Fruit fly (Drosophila melanogaster): ENCODE measurements around the gene CG15892.

The CG15892 gene

dm6 chrX:6330369-6330949, 36.3 kb upstream of the CG15892 start, which contains the start of gene CG42240 (continued):
- TF ChIP-seq crol (GFP tag; IDR thresholded peaks at IDR 0.05): no peak
- peak; percentile 57 for TF ChIP-seq abd-A (tag; optimal IDR thresholded peaks at IDR 0.05)
- peak; percentile 76 for TF ChIP-seq E2f1 (GFP tag; IDR thresholded peaks at IDR 0.05)
- TF ChIP-seq CG7745 (tag; optimal IDR thresholded peaks at IDR 0.05): no peak
- peak; percentile 79 for TF ChIP-seq jing (GFP tag; optimal IDR thresholded peaks at IDR 0.05)
- TF ChIP-seq Doc2 (GFP tag; IDR thresholded peaks at IDR 0.05): no peak
- peak; percentile 83 for TF ChIP-seq salm (tag; optimal IDR thresholded peaks at IDR 0.05)
- peak; percentile 74 for TF ChIP-seq CG12236 (GFP tag; optimal IDR thresholded peaks at IDR 0.05)
- peak; percentile 77 for TF ChIP-seq Lhr (GFP tag; optimal IDR thresholded peaks at IDR 0.05)
- no peak for TF ChIP-seq ato (GFP tag; IDR thresholded peaks at IDR 0.05; ENCODE audit: partially characterized antibody)
- peak; percentile 93 for TF ChIP-seq CG3281 (GFP tag; optimal IDR thresholded peaks at IDR 0.05)
- TF ChIP-seq CG15601 (tag; optimal IDR thresholded peaks at IDR 0.05): peak; percentile 92
- peak; percentile 39 for TF ChIP-seq Bdp1 (GFP tag; optimal IDR thresholded peaks at IDR 0.05)
- TF ChIP-seq CG14710 (tag; optimal IDR thresholded peaks at IDR 0.05): peak; percentile 92
- peak; percentile 92 for TF ChIP-seq CG13296 (GFP tag; optimal IDR thresholded peaks at IDR 0.05)
- peak; percentile 91 for TF ChIP-seq bcd (GFP tag; optimal IDR thresholded peaks at IDR 0.05)
- TF ChIP-seq CG12104 (GFP tag; optimal IDR thresholded peaks at IDR 0.05): peak; percentile 91
- TF ChIP-seq CG32532 (GFP tag; IDR thresholded peaks at IDR 0.05): peak; percentile 63; the same call in 1 of the 2 replicates
- peak; percentile 59 for TF ChIP-seq en (GFP tag; optimal IDR thresholded peaks at IDR 0.05)
- TF ChIP-seq wor (GFP tag; IDR thresholded peaks at IDR 0.05): peak; percentile 80
- peak; percentile 75 for TF ChIP-seq CG15514 (GFP tag; optimal IDR thresholded peaks at IDR 0.05)
- TF ChIP-seq MBD-R2 (GFP tag; IDR thresholded peaks at IDR 0.05): peak; percentile 23; the same call in 1 of the 2 replicates
- TF ChIP-seq chinmo (GFP tag; IDR thresholded peaks at IDR 0.05; ENCODE audit: partially characterized antibody): 0 out of 4 replicates have a peak, but pooled peaks have one; percentile 35
- peak; percentile 22 for TF ChIP-seq cg (GFP tag; optimal IDR thresholded peaks at IDR 0.05)
- TF ChIP-seq onecut (GFP tag; IDR thresholded peaks at IDR 0.05): peak; percentile 72
- no peak for TF ChIP-seq zen2 (GFP tag; IDR thresholded peaks at IDR 0.05; ENCODE audit: partially characterized antibody)
- TF ChIP-seq D (optimal IDR thresholded peaks at IDR 0.05): no peak
- TF ChIP-seq D (GFP tag; optimal IDR thresholded peaks at IDR 0.05): peak; percentile 94
- TF ChIP-seq sc (optimal IDR thresholded peaks at IDR 0.05): no peak
- TF ChIP-seq sc (GFP tag; optimal IDR thresholded peaks at IDR 0.05): peak; percentile 92
- TF ChIP-seq zfh2 (GFP tag; optimal IDR thresholded peaks at IDR 0.05): peak; percentile 46
- 0 out of 3 replicates have a peak, but pooled peaks have one; percentile 7 for TF ChIP-seq sr (GFP tag; IDR thresholded peaks at IDR 0.05)
- peak; percentile 82 for TF ChIP-seq CG9817 (tag; optimal IDR thresholded peaks at IDR 0.05)
- peak; percentile 67 for TF ChIP-seq Atf3 (GFP tag; optimal IDR thresholded peaks at IDR 0.05)
- TF ChIP-seq CG30431 (GFP tag; optimal IDR thresholded peaks at IDR 0.05): peak; percentile 82
- peak; percentile 65; the same call in 1 of the 2 replicates for TF ChIP-seq Awh (GFP tag; IDR thresholded peaks at IDR 0.05)
- peak; percentile 56; the same call in 1 of the 2 replicates for TF ChIP-seq Nf-YA (GFP tag; IDR thresholded peaks at IDR 0.05)
- TF ChIP-seq vfl (GFP tag; optimal IDR thresholded peaks at IDR 0.05): no peak
- TF ChIP-seq sisA (GFP tag; IDR thresholded peaks at IDR 0.05): peak; percentile 79
- TF ChIP-seq corto (GFP tag; optimal IDR thresholded peaks at IDR 0.05): peak; percentile 63
- TF ChIP-seq Spps (tag; optimal IDR thresholded peaks at IDR 0.05): peak; percentile 81
- no peak for TF ChIP-seq Elba2 (GFP tag; optimal IDR thresholded peaks at IDR 0.05)
- peak in 1 of 2 experiments; percentile 88 for TF ChIP-seq Hr78 (GFP tag; optimal IDR thresholded peaks at IDR 0.05)
- no peak for TF ChIP-seq yki (optimal IDR thresholded peaks at IDR 0.05)
- peak; percentile 91 for TF ChIP-seq row (GFP tag; IDR thresholded peaks at IDR 0.05)
- peak; percentile 40; the same call in 1 of the 2 replicates for TF ChIP-seq GATAe (GFP tag; conservative IDR thresholded peaks at IDR 0.05)
- TF ChIP-seq CG10321 (GFP tag; IDR thresholded peaks at IDR 0.05): no peak
- TF ChIP-seq CG11093 (GFP tag; IDR thresholded peaks at IDR 0.05): peak; percentile 74
- peak; percentile 71 for TF ChIP-seq NC2β (GFP tag; optimal IDR thresholded peaks at IDR 0.05)
- TF ChIP-seq cas (GFP tag; IDR thresholded peaks at IDR 0.05): no peak
